Worm (Caenorhabditis elegans) whole organism, L4 larva: ENCODE data around the gene F35F10.7.

Experiments used
- F10B5.3 ChIP-seq: sonication (generic microtip); optimal IDR thresholded peaks from 2 replicates; lab custom pipeline; 2016; ENCODE audit warnings: mild to moderate bottlenecking, missing genetic modification characterization, missing compliant biosample characterization
- F44E2.7 ChIP-seq: fragments of 200-800 bp; sonication (Bioruptor generic); IDR thresholded peaks from 2 replicates; pipeline ENCODE4 v2.1.2; 2022; ENCODE audit warnings: missing genetic modification characterization, missing compliant biosample characterization
- F49E8.2 ChIP-seq: sonication (generic microtip); optimal IDR thresholded peaks from 2 replicates; lab custom pipeline; 2016; ENCODE audit warnings: missing compliant biosample characterization, mild to moderate bottlenecking, missing genetic modification characterization, borderline replicate concordance
- T26A8.4 ChIP-seq: fragments of 200-800 bp; sonication (Bioruptor generic); IDR thresholded peaks from 2 replicates; pipeline ENCODE4 v1.3.6; 2022; ENCODE audit warnings: missing genetic modification characterization, missing compliant biosample characterization
- aha-1 ChIP-seq: fragments of 150-350 bp; peaks from one replicate; lab custom pipeline; 2014; ENCODE audit warnings: missing biosample characterization, missing genetic modification characterization
- arid-1 ChIP-seq: fragments of 200-800 bp; sonication (Bioruptor generic); conservative IDR thresholded peaks from 2 replicates; pipeline ENCODE4 v1.3.6; 2022; ENCODE audit warnings: missing genetic modification reagents, missing genetic modification characterization, missing compliant biosample characterization
- ceh-32 ChIP-seq: sonication (generic microtip); optimal IDR thresholded peaks from 2 replicates; lab custom pipeline; 2016; ENCODE audit warnings: mild to moderate bottlenecking, missing genetic modification characterization, missing compliant biosample characterization; ENCODE audit not compliant: poor library complexity
- ceh-44 ChIP-seq: fragments of 200-800 bp; sonication (Bioruptor generic); IDR thresholded peaks from 2 replicates; pipeline ENCODE4 v1.3.6; 2022; ENCODE audit warnings: missing genetic modification reagents, missing genetic modification characterization, missing compliant biosample characterization
- ceh-62 ChIP-seq: sonication (generic microtip); optimal IDR thresholded peaks from 2 replicates; lab custom pipeline; 2017; ENCODE audit warnings: missing biosample characterization, missing genetic modification characterization
- cey-2 ChIP-seq: sonication (generic microtip); optimal IDR thresholded peaks from 3 replicates; lab custom pipeline; 2017; ENCODE audit warnings: missing genetic modification characterization, mild to moderate bottlenecking, missing compliant biosample characterization, antibody characterized with exemption, borderline replicate concordance; ENCODE audit not compliant: insufficient read depth
- daf-16 ChIP-seq, 3 experiments: sonication (generic microtip); optimal IDR thresholded peaks; 2 replicates each; lab custom pipeline; 2016 to 2017; ENCODE audit warnings: missing genetic modification characterization in 3 of 3, missing genetic modification reagents in 3 of 3, mild to moderate bottlenecking in 2 of 3, missing compliant biosample characterization in 2 of 3, missing biosample characterization in 1 of 3, moderate library complexity in 1 of 3
- daf-19 ChIP-seq: fragments of 200-800 bp; sonication (Bioruptor generic); conservative IDR thresholded peaks from 2 replicates; pipeline ENCODE4 v1.3.6; 2022; ENCODE audit warnings: missing genetic modification characterization, missing compliant biosample characterization
- dmd-6 ChIP-seq: fragments of 200-800 bp; sonication (Bioruptor generic); IDR thresholded peaks from 2 replicates; pipeline ENCODE4 v1.3.6; 2022; ENCODE audit warnings: missing genetic modification reagents, missing genetic modification characterization, missing compliant biosample characterization
- fos-1 ChIP-seq: fragments of 150-350 bp; optimal IDR thresholded peaks from 2 replicates; lab custom pipeline; 2014; ENCODE audit warnings: missing biosample characterization, missing genetic modification characterization
- lim-7 ChIP-seq: fragments of 200-800 bp; sonication (Bioruptor generic); IDR thresholded peaks from 2 replicates; pipeline ENCODE4 v1.3.6; 2022; ENCODE audit warnings: missing genetic modification characterization, missing compliant biosample characterization
- lin-29 ChIP-seq: fragments of 200-800 bp; sonication (Bioruptor generic); IDR thresholded peaks from 2 replicates; pipeline ENCODE4 v1.3.6; 2022; ENCODE audit warnings: missing genetic modification reagents, missing genetic modification characterization, missing compliant biosample characterization
- lir-3 ChIP-seq: sonication (generic microtip); optimal IDR thresholded peaks from 2 replicates; lab custom pipeline; 2016; ENCODE audit warnings: mild to moderate bottlenecking, missing genetic modification characterization, missing compliant biosample characterization
- madf-5 ChIP-seq, 2 experiments: fragments of 200-800 bp; sonication (Bioruptor generic); IDR thresholded peaks; 2 replicates each; pipeline ENCODE4 v1.3.6; 2022; ENCODE audit warnings: missing compliant biosample characterization in 2 of 2, missing genetic modification characterization in 2 of 2
- madf-9 ChIP-seq: fragments of 200-800 bp; sonication (Bioruptor generic); conservative IDR thresholded peaks from 2 replicates; pipeline ENCODE4 v1.3.6; 2022; ENCODE audit warnings: missing genetic modification reagents, missing genetic modification characterization, missing compliant biosample characterization
- mdl-1 ChIP-seq, 2 experiments: fragments of 150-350 bp in 1 of 2; sonication (generic microtip) in 1 of 2; optimal IDR thresholded peaks; 2 replicates each; lab custom pipeline; 2014 to 2017; ENCODE audit warnings: missing biosample characterization in 2 of 2, missing genetic modification characterization in 2 of 2
- nhr-111 ChIP-seq: fragments of 200-800 bp; sonication (Bioruptor generic); optimal IDR thresholded peaks from 2 replicates; lab custom pipeline; 2018; ENCODE audit warnings: mild to moderate bottlenecking, missing genetic modification characterization, missing compliant biosample characterization
- nhr-25 ChIP-seq: sonication (generic microtip); optimal IDR thresholded peaks from 2 replicates; lab custom pipeline; 2017; ENCODE audit warnings: missing genetic modification characterization, mild to moderate bottlenecking, missing compliant biosample characterization, antibody characterized with exemption, moderate library complexity, borderline replicate concordance; ENCODE audit not compliant: insufficient read depth
- nhr-41 ChIP-seq: fragments of 200-800 bp; sonication (Bioruptor generic); IDR thresholded peaks from 2 replicates; pipeline ENCODE4 v1.3.6; 2022; ENCODE audit warnings: missing genetic modification reagents, missing genetic modification characterization, missing compliant biosample characterization
- nhr-42 ChIP-seq: fragments of 200-800 bp; sonication (Bioruptor generic); IDR thresholded peaks from 2 replicates; pipeline ENCODE4 v1.3.6; 2022; ENCODE audit warnings: missing genetic modification characterization, missing compliant biosample characterization
- nhr-6 ChIP-seq: fragments of 150-350 bp; optimal IDR thresholded peaks from 2 replicates; lab custom pipeline; 2014; ENCODE audit warnings: missing biosample characterization, missing genetic modification characterization
- nhr-76 ChIP-seq: fragments of 150-350 bp; optimal IDR thresholded peaks from 2 replicates; lab custom pipeline; 2014; ENCODE audit warnings: missing biosample characterization, missing genetic modification characterization
- saeg-2 ChIP-seq: fragments of 200-800 bp; sonication (Bioruptor generic); IDR thresholded peaks from 2 replicates; pipeline ENCODE4 v1.3.6; 2022; ENCODE audit warnings: missing genetic modification reagents, missing genetic modification characterization, missing compliant biosample characterization
- spr-1 ChIP-seq: sonication (generic microtip); optimal IDR thresholded peaks from 2 replicates; lab custom pipeline; 2016; ENCODE audit warnings: mild to moderate bottlenecking, missing genetic modification characterization, missing compliant biosample characterization
- unc-130 ChIP-seq: sonication (generic microtip); optimal IDR thresholded peaks from 2 replicates; lab custom pipeline; 2016; ENCODE audit warnings: missing genetic modification reagents, missing genetic modification characterization, missing compliant biosample characterization
- unc-62 ChIP-seq, 3 experiments: fragments of 150-350 bp in 1 of 3; sonication (generic microtip); optimal IDR thresholded peaks in 2 of 3; peaks in 1 of 3; 1 replicate in 1 of 3; 2 replicates in 2 of 3; lab custom pipeline; 2014 to 2017; ENCODE audit warnings: missing biosample characterization in 3 of 3, missing genetic modification characterization in 3 of 3, missing genetic modification reagents in 3 of 3, missing genotype in 1 of 3
- zfp-2 ChIP-seq: sonication (generic microtip); optimal IDR thresholded peaks from 2 replicates; lab custom pipeline; 2016; ENCODE audit warnings: mild to moderate bottlenecking, missing genetic modification characterization, missing compliant biosample characterization
- zip-2 ChIP-seq: fragments of 150-350 bp; optimal IDR thresholded peaks from 2 replicates; lab custom pipeline; 2014; ENCODE audit warnings: missing biosample characterization, missing genetic modification characterization

F35F10.7 gene

ce11 chrV:3273577-3274100 is 13.6 kb downstream of the F35F10.7 start, which contains the start of gene T28A11.4:
Gene T28A11.4 (plus strand): TSS chrV:3274050.
- no peak for TF ChIP-seq madf-9 (GFP tag; lab: Robert Waterston, UW)
- TF ChIP-seq aha-1 (tag; lab: Kevin White, UChicago): peak; percentile 68
- TF ChIP-seq unc-62 (GFP tag; optimal IDR thresholded peaks at IDR 0.05 in 1 of 2; lab: Kevin White, UChicago): peak in 1 of 2 experiments; percentile 55
- TF ChIP-seq unc-62 (tag; optimal IDR thresholded peaks at IDR 0.05; lab: Kevin White, UChicago): no peak
- TF ChIP-seq, all 104 proteins: peak for 2

DNA sequence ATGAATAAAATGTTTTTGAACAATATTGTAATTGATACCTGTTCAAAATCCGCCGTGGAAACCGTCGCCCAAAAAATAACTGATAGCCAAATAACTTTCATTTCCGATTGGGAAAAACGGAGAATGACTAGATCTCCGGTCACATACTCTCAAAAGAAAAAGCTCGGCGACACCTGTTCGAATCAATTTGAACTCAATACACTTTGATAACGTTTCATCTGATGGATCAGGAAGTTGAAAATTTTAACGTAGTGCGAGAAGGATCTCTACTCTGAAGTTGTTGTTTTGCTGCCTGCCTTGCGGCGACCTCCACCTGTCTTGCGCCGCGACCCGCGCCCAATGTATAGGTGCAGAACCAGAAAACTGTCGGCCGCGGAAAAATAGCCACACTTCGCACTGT is 14.1 kb downstream of the F35F10.7 start, which contains the start of gene T28A11.20:
TSS of gene T28A11.20 (minus strand) at position 101 of the 400 bp plus-strand sequence.
- TF ChIP-seq madf-5 (GFP tag; IDR thresholded peaks at IDR 0.05; lab: Robert Waterston, UW): no peak
- TF ChIP-seq nhr-41: no peak
- no peak for TF ChIP-seq lin-29
- TF ChIP-seq spr-1 (tag; lab: Kevin White, UChicago): no peak
- no peak for TF ChIP-seq F10B5.3 (tag; lab: Kevin White, UChicago)
- TF ChIP-seq nhr-25: no peak
- TF ChIP-seq T26A8.4 (GFP tag; lab: Robert Waterston, UW): no peak
- TF ChIP-seq cey-2 (tag; lab: Kevin White, UChicago): no peak
- no peak for TF ChIP-seq nhr-42
- no peak for TF ChIP-seq ceh-62 (tag; lab: Kevin White, UChicago)
- no peak for TF ChIP-seq lir-3 (tag; lab: Kevin White, UChicago)
- no peak for TF ChIP-seq nhr-76 (tag; lab: Kevin White, UChicago)
- TF ChIP-seq madf-9 (GFP tag; lab: Robert Waterston, UW): no peak
- no peak for TF ChIP-seq nhr-111 (GFP tag; lab: Kevin White, UChicago)
- TF ChIP-seq fos-1 (tag; lab: Kevin White, UChicago): no peak

ce11 chrV:3269407-3269806 is 17.8 kb downstream of the F35F10.7 start, which contains the start of gene T28A11.19:
Gene T28A11.19 (minus strand): TSS chrV:3269514.
- TF ChIP-seq zfp-2 (tag; lab: Kevin White, UChicago) (no peak), lim-7 (no peak), unc-62 (GFP tag; optimal IDR thresholded peaks at IDR 0.05 in 1 of 2; lab: Kevin White, UChicago) (peak in 1 of 2 experiments; percentile 97), unc-62 (tag; optimal IDR thresholded peaks at IDR 0.05; lab: Kevin White, UChicago) (no peak), unc-130 (no peak), arid-1 (GFP tag; lab: Robert Waterston, UW) (no peak), zip-2 (tag; lab: Kevin White, UChicago) (no peak), F44E2.7 (no peak), nhr-6 (no peak), dmd-6 (GFP tag; lab: Robert Waterston, UW) (no peak), daf-19 (GFP tag; lab: Robert Waterston, UW) (no peak), F49E8.2 (tag; lab: Kevin White, UChicago) (no peak), mdl-1 (tag; optimal IDR thresholded peaks at IDR 0.05; lab: Kevin White, UChicago) (no peak), aha-1 (tag; lab: Kevin White, UChicago) (peak; percentile 31), nhr-42 (no peak), ceh-32 (tag; lab: Kevin White, UChicago) (no peak), ceh-44 (no peak)

DNA sequence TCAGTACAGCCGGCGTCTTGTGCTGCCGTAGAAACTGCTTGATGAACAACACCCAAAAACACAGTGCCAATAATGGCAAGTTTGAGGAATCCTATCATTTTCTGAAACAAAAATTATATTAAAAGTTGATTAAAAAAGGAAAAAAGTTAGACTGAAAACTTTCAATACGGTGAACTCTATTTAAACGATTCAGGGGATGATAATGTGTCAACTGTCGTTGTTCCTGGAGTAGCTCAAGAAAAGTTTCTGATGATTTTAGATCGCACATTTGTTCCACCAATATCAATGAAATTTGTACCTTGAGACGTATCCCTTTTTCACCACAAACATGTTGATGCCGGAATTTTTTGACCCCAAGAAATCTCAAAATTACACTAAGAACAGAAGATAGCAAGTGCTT is 19.3 kb downstream of the F35F10.7 start, which contains the start of gene T28A11.18:
TSS of gene T28A11.18 (minus strand) at position 101 of the 400 bp plus-strand sequence.
- TF ChIP-seq daf-16 (GFP tag; optimal IDR thresholded peaks at IDR 0.05; lab: Kevin White, UChicago) (peak in 1 of 2 experiments; percentile 44), daf-16 (tag; optimal IDR thresholded peaks at IDR 0.05; lab: Kevin White, UChicago) (no peak), saeg-2 (GFP tag; lab: Robert Waterston, UW) (no peak)
- TF ChIP-seq, all 104 proteins: peak for 1
